Worm (Caenorhabditis elegans): ENCODE measurements around the gene B0462.4.
"Not testable (repeated sequence)": the region's sequence is repeated elsewhere in the genome, so short reads cannot be mapped to it uniquely, and the experiment has no call there.

Gene B0462.4

DNA sequence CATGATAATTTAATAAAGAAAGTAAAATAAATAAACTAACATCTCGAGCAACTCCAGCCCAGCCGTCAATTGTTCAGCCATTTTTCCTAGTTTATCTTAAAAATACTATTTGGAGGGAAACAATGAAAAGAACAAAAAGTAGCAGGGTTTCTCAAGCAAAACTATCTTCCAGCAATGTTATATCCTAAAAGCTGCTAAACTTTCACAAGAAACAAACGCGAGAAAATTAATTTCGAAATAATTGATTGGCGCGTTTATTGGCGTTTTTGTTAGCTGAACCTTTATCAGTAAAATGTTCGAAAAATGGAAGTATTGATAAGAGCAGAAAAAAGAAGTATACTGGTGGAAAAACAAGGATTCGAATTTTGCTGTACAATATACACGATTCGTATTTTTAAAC is 7.8 kb downstream of the B0462.4 start, which contains the start of gene B0462.5:
Gene B0462.5, minus strand, starts transcription at position 101 of the 400 bp plus-strand sequence.
- TF ChIP-seq tbx-2 (tag; optimal IDR thresholded peaks at IDR 0.05): no peak
- TF ChIP-seq dpl-1 (GFP tag; optimal IDR thresholded peaks at IDR 0.05): no peak
- no peak for TF ChIP-seq lin-35 (GFP tag; optimal IDR thresholded peaks at IDR 0.05)
- no peak for TF ChIP-seq ama-1 (optimal IDR thresholded peaks at IDR 0.05)
- no peak for TF ChIP-seq skn-1 (tag; optimal IDR thresholded peaks at IDR 0.05)
- TF ChIP-seq elt-2 (tag; optimal IDR thresholded peaks at IDR 0.05): no peak
- no peak for TF ChIP-seq Y116A8C.19 (tag; optimal IDR thresholded peaks at IDR 0.05; ENCODE audit: borderline replicate concordance)
- no peak for TF ChIP-seq ets-5 (GFP tag; IDR thresholded peaks at IDR 0.05)
- TF ChIP-seq unc-130 (tag; optimal IDR thresholded peaks at IDR 0.05): no peak
- TF ChIP-seq nhr-47 (tag; optimal IDR thresholded peaks at IDR 0.05): no peak
- TF ChIP-seq tlp-1 (tag; optimal IDR thresholded peaks at IDR 0.05): no peak

DNA sequence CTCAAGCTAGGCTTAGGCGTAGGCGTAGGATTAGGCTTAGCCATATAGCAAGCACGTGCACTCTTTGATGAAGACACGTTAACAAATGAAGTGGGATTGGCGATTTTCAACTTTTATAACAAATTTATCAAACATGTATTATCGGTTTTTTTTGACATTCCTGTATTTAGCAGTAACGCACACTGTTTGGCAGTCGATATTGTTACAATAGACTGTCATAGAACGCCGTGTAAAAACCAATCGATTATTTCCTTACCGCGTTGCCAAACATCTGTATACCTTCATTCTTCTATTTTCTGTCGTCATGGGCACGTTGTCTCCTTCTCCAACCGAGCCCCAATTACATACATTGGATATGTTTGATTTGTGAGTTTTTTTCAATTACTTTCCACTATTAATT is 12.7 kb downstream of the B0462.4 start, which contains the start of gene fbxb-119:
Gene fbxb-119, plus strand, starts transcription at position 301 of the 400 bp plus-strand sequence.
- TF ChIP-seq lin-14 (GFP tag; optimal IDR thresholded peaks at IDR 0.05) (no peak), fkh-10 (GFP tag; optimal IDR thresholded peaks at IDR 0.05) (no peak), pag-3 (tag; optimal IDR thresholded peaks at IDR 0.05; ENCODE audit: borderline replicate concordance, insufficient read depth) (no peak), Y116A8C.19 (tag; optimal IDR thresholded peaks at IDR 0.05; ENCODE audit: borderline replicate concordance) (no peak), sox-4 (tag; optimal IDR thresholded peaks at IDR 0.05) (no peak), blmp-1 (tag; optimal IDR thresholded peaks at IDR 0.05) (no peak), snpc-4 (tag; optimal IDR thresholded peaks at IDR 0.05) (no peak), pax-3 (tag; optimal IDR thresholded peaks at IDR 0.05) (no peak), xbp-1 (tag; optimal IDR thresholded peaks at IDR 0.05) (no peak), swsn-7 (tag; optimal IDR thresholded peaks at IDR 0.05) (no peak), hlh-17 (GFP tag; optimal IDR thresholded peaks at IDR 0.05; ENCODE audit: borderline replicate concordance) (no peak), aha-1 (tag; optimal IDR thresholded peaks at IDR 0.05) (no peak), nhr-19 (GFP tag; conservative IDR thresholded peaks at IDR 0.05) (no peak), ceh-90 (tag; optimal IDR thresholded peaks at IDR 0.05) (no peak), snu-23 (GFP tag; optimal IDR thresholded peaks at IDR 0.05) (no peak)

DNA sequence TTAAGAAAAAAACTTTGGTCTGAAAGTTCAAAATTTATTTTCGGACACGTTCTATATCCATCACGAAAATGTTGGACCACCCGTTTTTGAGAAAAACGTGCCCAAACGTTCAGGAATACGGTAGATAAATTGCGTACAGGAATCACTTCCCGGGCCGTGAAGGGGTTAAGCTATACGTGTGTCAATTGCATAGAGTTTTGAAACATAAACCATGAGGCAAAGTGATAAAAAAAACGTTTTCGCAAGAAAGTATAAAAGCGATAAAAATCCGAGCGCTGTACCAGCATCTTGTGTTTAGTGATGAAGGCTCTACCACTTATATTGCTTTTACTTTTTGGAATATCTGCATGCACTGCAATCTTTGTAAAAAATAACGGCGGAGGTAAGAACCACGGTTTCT is 28.6 kb downstream of the B0462.4 start, which contains the start of gene Y51A2A.6:
Gene Y51A2A.6, plus strand, starts transcription at position 301 of the 400 bp plus-strand sequence.
- TF ChIP-seq F16B12.6, ceh-90, xbp-1 (tag; optimal IDR thresholded peaks at IDR 0.05): not testable (repeated sequence)

DNA sequence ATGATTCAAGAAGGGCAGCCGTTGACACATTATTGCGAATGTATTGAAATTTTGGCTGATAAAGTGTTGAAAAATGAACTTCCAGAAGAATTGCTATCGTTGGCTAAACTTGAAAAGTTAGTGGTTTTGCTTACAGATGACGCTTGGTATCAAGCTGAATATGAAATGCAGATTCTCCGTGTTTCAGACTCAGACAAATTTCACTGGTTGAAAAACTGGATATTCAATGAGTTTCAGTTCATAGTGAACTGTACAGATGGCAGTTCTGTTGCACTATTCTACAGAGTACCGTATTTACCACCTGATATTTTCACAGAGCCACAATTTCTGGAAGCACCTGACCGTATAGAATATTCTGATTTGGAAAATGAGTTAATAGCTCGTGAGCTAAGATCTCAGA is 31.7 kb downstream of the B0462.4 start:
- TF ChIP-seq irx-1 (tag; optimal IDR thresholded peaks at IDR 0.05) (no peak), Y116A8C.19 (tag; optimal IDR thresholded peaks at IDR 0.05; ENCODE audit: borderline replicate concordance) (no peak), unc-98 (GFP tag; IDR thresholded peaks at IDR 0.05) (no peak), xbp-1 (tag; optimal IDR thresholded peaks at IDR 0.05) (no peak), ceh-63 (GFP tag; optimal IDR thresholded peaks at IDR 0.05) (no peak), pag-3 (tag; optimal IDR thresholded peaks at IDR 0.05; ENCODE audit: borderline replicate concordance, insufficient read depth) (no peak), unc-86 (tag; optimal IDR thresholded peaks at IDR 0.05) (no peak), nhr-19 (GFP tag; conservative IDR thresholded peaks at IDR 0.05) (no peak), C04F5.9 (tag; optimal IDR thresholded peaks at IDR 0.05) (no peak), lir-3 (tag; optimal IDR thresholded peaks at IDR 0.05; ENCODE audit: poor library complexity) (no peak)

DNA sequence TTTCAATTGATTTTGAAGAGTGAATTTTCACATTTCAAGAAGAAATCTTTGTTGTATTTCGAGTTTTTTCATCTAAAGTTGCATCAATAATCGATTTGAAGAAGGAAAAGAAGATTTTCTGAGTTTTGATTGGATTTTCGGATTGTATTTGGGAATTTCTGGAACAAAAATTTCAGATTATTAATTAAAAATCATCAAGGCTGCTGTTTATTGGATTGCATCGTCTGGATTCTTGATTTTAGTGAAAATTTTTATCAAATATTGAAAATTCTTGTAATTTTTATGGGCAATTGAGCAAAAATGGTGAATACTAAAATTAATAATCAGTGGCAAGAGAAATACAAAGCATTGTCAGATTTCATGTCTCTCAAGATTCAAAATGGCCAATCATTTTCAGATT is 32.5 kb downstream of the B0462.4 start, which contains the start of gene Y51A2A.5:
Gene Y51A2A.5, plus strand, starts transcription at position 301 of the 400 bp plus-strand sequence.
- no peak for TF ChIP-seq ztf-4 (tag; optimal IDR thresholded peaks at IDR 0.05)
- TF ChIP-seq ceh-8 (GFP tag; optimal IDR thresholded peaks at IDR 0.05): no peak
- no peak for TF ChIP-seq nhr-12 (tag; optimal IDR thresholded peaks at IDR 0.05)
- TF ChIP-seq efl-1 (optimal IDR thresholded peaks at IDR 0.05): no peak
- TF ChIP-seq efl-1 (GFP tag; optimal IDR thresholded peaks at IDR 0.05 in 1 of 2): no peak
- no peak for TF ChIP-seq nhr-84 (tag; optimal IDR thresholded peaks at IDR 0.05)
- no peak for TF ChIP-seq rnt-1 (tag; optimal IDR thresholded peaks at IDR 0.05)
- no peak for TF ChIP-seq unc-98 (GFP tag; IDR thresholded peaks at IDR 0.05)
- TF ChIP-seq nhr-237 (tag; optimal IDR thresholded peaks at IDR 0.05): no peak
